Worm (Caenorhabditis elegans): Measurements from ENCODE around the gene F14F8.9.
A peak's percentile ranks its signal among the peaks of the same experiment; 100 is the strongest.

DNA sequence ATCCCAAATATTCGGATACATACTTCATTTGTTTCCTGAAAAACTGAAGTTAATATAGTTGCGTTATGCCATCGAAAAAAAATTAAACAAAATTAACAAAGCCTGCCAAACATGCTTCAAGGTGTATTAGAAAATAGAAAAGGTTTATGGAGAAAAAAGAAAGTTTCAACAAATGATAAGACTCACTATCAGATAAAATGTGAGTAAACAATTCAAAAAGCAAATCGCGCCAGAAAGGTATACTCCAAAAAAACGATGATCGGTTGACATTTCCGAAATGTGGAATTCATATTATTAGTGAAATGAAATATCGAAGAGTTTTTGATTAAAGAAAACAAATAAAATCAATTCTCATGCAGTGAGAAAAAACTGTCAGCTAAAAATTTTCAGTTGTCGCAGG lies 47.5 kb downstream of the F14F8.9 start, which contains the start of gene Y70C5A.3:
- TF ChIP-seq pqm-1 (tag; optimal IDR thresholded peaks at IDR 0.05) (peak; percentile 30), skn-1 (tag; optimal IDR thresholded peaks at IDR 0.05) (no peak), zag-1 (tag; optimal IDR thresholded peaks at IDR 0.05) (no peak), elt-3 (tag; optimal IDR thresholded peaks at IDR 0.05) (no peak), ztf-4 (tag; optimal IDR thresholded peaks at IDR 0.05) (no peak), ama-1 (optimal IDR thresholded peaks at IDR 0.05) (no peak), ceh-82 (tag; optimal IDR thresholded peaks at IDR 0.05) (no peak), nhr-11 (tag; optimal IDR thresholded peaks at IDR 0.05) (no peak), fkh-2 (tag; optimal IDR thresholded peaks at IDR 0.05) (no peak), ZK546.5 (tag; optimal IDR thresholded peaks at IDR 0.05) (no peak), mdl-1 (tag; optimal IDR thresholded peaks at IDR 0.05) (no peak), ceh-28 (tag; optimal IDR thresholded peaks at IDR 0.05) (no peak), nhr-237 (tag; optimal IDR thresholded peaks at IDR 0.05) (no peak), nhr-12 (tag; optimal IDR thresholded peaks at IDR 0.05) (no peak)

All from whole organism, L3 larva.